Worm (Caenorhabditis elegans): ENCODE results near the gene Y38E10A.24.

Gene Y38E10A.24

DNA sequence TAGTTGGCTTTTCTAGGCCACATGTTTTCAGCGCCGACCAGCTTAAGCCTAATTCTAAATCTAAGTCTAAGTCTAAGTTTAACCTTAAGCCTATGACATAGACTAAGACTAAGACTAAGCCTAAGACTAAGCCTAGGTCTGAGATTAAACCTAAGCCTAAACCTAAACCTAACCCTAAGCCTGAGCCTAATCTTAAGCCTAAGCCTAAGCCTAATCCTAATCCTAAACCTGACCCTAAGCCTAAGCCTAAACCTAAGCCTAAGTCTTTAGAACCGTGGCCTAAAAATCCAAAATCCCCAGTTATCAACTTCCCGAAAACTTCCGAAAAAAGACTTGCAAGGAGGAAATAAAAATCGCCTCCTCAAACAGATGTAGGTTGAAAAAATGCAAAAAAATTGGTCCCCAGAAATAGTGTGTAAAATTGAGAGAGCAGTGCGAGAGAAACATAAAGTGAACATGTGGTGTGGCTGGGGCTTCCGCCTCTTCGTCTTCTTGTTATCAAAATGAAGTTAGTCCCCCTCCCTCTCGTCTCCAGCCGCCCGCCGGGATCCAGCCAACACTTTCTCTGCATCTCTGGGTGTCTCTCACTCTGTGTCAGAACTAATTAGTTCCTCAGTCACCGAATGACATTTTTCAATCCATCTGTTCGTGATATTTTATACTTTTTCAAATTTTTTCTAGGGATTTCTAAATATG lies 19.0 kb upstream of the Y38E10A.24 start:
- TF ChIP-seq hlh-17 (GFP tag; optimal IDR thresholded peaks at IDR 0.05; ENCODE audit: borderline replicate concordance) (no peak), F16B12.6 (tag; optimal IDR thresholded peaks at IDR 0.05) (no peak), ceh-82 (tag; optimal IDR thresholded peaks at IDR 0.05) (no peak), tlp-1 (tag; optimal IDR thresholded peaks at IDR 0.05) (no peak), Y116A8C.19 (tag; optimal IDR thresholded peaks at IDR 0.05; ENCODE audit: borderline replicate concordance) (no peak), lir-3 (tag; optimal IDR thresholded peaks at IDR 0.05; ENCODE audit: poor library complexity) (no peak), nhr-20 (tag; optimal IDR thresholded peaks at IDR 0.05) (peak; percentile 2), unc-30 (tag; optimal IDR thresholded peaks at IDR 0.05) (no peak), lsy-2 (tag; optimal IDR thresholded peaks at IDR 0.05) (peak; percentile 31 to 46), nhr-76 (tag; optimal IDR thresholded peaks at IDR 0.05) (no peak), fkh-4 (tag; optimal IDR thresholded peaks at IDR 0.05; ENCODE audit: borderline replicate concordance) (peak; percentile 58), efl-1 (optimal IDR thresholded peaks at IDR 0.05) (peak; percentile 12 to 38), efl-1 (GFP tag; optimal IDR thresholded peaks at IDR 0.05 in 1 of 2) (peak in 1 of 2 experiments; percentile 22), unc-130 (tag; optimal IDR thresholded peaks at IDR 0.05) (peak; percentile 59), elt-2 (tag; optimal IDR thresholded peaks at IDR 0.05) (no peak), nhr-11 (tag; optimal IDR thresholded peaks at IDR 0.05) (no peak), lin-15B (tag; optimal IDR thresholded peaks at IDR 0.05) (no peak), ces-1 (GFP tag; optimal IDR thresholded peaks at IDR 0.05) (no peak), egl-27 (tag; optimal IDR thresholded peaks at IDR 0.05) (no peak), nhr-71 (tag; optimal IDR thresholded peaks at IDR 0.05) (peak; percentile 76), ztf-11 (tag; optimal IDR thresholded peaks at IDR 0.05) (no peak), skn-1 (tag; optimal IDR thresholded peaks at IDR 0.05) (no peak), ets-5 (GFP tag; IDR thresholded peaks at IDR 0.05) (no peak), fkh-8 (tag; optimal IDR thresholded peaks at IDR 0.05) (peak; percentile 16), nhr-19 (GFP tag; conservative IDR thresholded peaks at IDR 0.05) (peak; percentile 52), hpl-2 (GFP tag; optimal IDR thresholded peaks at IDR 0.05) (no peak), lin-39 (tag; optimal IDR thresholded peaks at IDR 0.05) (no peak), xbp-1 (tag; optimal IDR thresholded peaks at IDR 0.05) (no peak), nhr-28 (tag; optimal IDR thresholded peaks at IDR 0.05) (no peak), ceh-90 (tag; optimal IDR thresholded peaks at IDR 0.05) (no peak), lin-14 (GFP tag; optimal IDR thresholded peaks at IDR 0.05) (peak; percentile 90), unc-62 (GFP tag; optimal IDR thresholded peaks at IDR 0.05) (no peak), mdl-1 (tag; optimal IDR thresholded peaks at IDR 0.05) (peak in 1 of 2 experiments; percentile 1), C16A3.4 (tag; optimal IDR thresholded peaks at IDR 0.05) (no peak), sox-4 (tag; optimal IDR thresholded peaks at IDR 0.05) (no peak), ceh-8 (GFP tag; optimal IDR thresholded peaks at IDR 0.05) (no peak), mep-1 (tag; optimal IDR thresholded peaks at IDR 0.05) (peak; percentile 18), vab-15 (tag; optimal IDR thresholded peaks at IDR 0.05) (no peak), nhr-12 (tag; optimal IDR thresholded peaks at IDR 0.05) (no peak), nhr-47 (tag; optimal IDR thresholded peaks at IDR 0.05) (peak; percentile 20), lin-35 (GFP tag; optimal IDR thresholded peaks at IDR 0.05) (peak in 1 of 2 experiments; percentile 13), egl-13 (tag; optimal IDR thresholded peaks at IDR 0.05) (no peak), C34B4.2 (tag; optimal IDR thresholded peaks at IDR 0.05) (no peak), irx-1 (tag; optimal IDR thresholded peaks at IDR 0.05) (peak; percentile 22), snu-23 (GFP tag; optimal IDR thresholded peaks at IDR 0.05) (peak; percentile 45), dsc-1 (tag; optimal IDR thresholded peaks at IDR 0.05) (peak; percentile 95), aha-1 (tag; optimal IDR thresholded peaks at IDR 0.05) (no peak), swsn-7 (tag; optimal IDR thresholded peaks at IDR 0.05) (peak; percentile 24), elt-3 (tag; optimal IDR thresholded peaks at IDR 0.05) (peak in 1 of 6 experiments; percentile 15), nhr-77 (tag; optimal IDR thresholded peaks at IDR 0.05) (no peak), dpl-1 (GFP tag; optimal IDR thresholded peaks at IDR 0.05) (peak in 2 of 3 experiments; percentile 13 to 29), unc-98 (GFP tag; IDR thresholded peaks at IDR 0.05) (peak; percentile 48)
